Fruit fly (Drosophila melanogaster): ENCODE results near the gene bru1.

Gene bru1

dm6 chr2L:12163941-12164340 lies 10.9 kb upstream of the bru1 start, which contains the start of gene ZnT33D:
ZnT33D (plus strand) TSS chr2L:12164241.
- TF ChIP-seq tj (GFP tag; optimal IDR thresholded peaks at IDR 0.05) = no peak
- TF ChIP-seq cnc (optimal IDR thresholded peaks at IDR 0.05) = no peak
- no peak for TF ChIP-seq cic (GFP tag; optimal IDR thresholded peaks at IDR 0.05)
- TF ChIP-seq Crg-1 (GFP tag; optimal IDR thresholded peaks at IDR 0.05) = no peak
- no peak for TF ChIP-seq Mnt (GFP tag; optimal IDR thresholded peaks at IDR 0.05)
- no peak for TF ChIP-seq kay (GFP tag; ENCODE audit: borderline replicate concordance)
- no peak for TF ChIP-seq CG1620 (GFP tag; optimal IDR thresholded peaks at IDR 0.05)
- no peak for TF ChIP-seq CG5204 (GFP tag; optimal IDR thresholded peaks at IDR 0.05)
- TF ChIP-seq ovo (GFP tag; optimal IDR thresholded peaks at IDR 0.05) = no peak

- TF ChIP-seq CG7101 (tag; optimal IDR thresholded peaks at IDR 0.05) (no peak), Hr96 (GFP tag; optimal IDR thresholded peaks at IDR 0.05) (no peak), Mnt (GFP tag; optimal IDR thresholded peaks at IDR 0.05) (no peak), CG12768 (GFP tag; optimal IDR thresholded peaks at IDR 0.05) (no peak), tj (GFP tag; optimal IDR thresholded peaks at IDR 0.05) (no peak), CG5204 (GFP tag; optimal IDR thresholded peaks at IDR 0.05) (no peak), Crg-1 (GFP tag; optimal IDR thresholded peaks at IDR 0.05) (no peak), toe (GFP tag; optimal IDR thresholded peaks at IDR 0.05) (no peak), Clk (GFP tag; optimal IDR thresholded peaks at IDR 0.05) (no peak), cnc (optimal IDR thresholded peaks at IDR 0.05) (no peak), ovo (GFP tag; optimal IDR thresholded peaks at IDR 0.05) (no peak), kay (GFP tag; ENCODE audit: borderline replicate concordance) (no peak), cic (GFP tag; optimal IDR thresholded peaks at IDR 0.05) (no peak), CG11617 (GFP tag; optimal IDR thresholded peaks at IDR 0.05) (no peak), pad (GFP tag; optimal IDR thresholded peaks at IDR 0.05) (no peak), bab1 (GFP tag; optimal IDR thresholded peaks at IDR 0.05) (no peak), CG7045 (GFP tag; optimal IDR thresholded peaks at IDR 0.05) (no peak), CG33017 (tag; optimal IDR thresholded peaks at IDR 0.05) (no peak), CG1620 (GFP tag; optimal IDR thresholded peaks at IDR 0.05) (no peak)
Observed at dm6 chr2L:12170250-12170649, 4.6 kb upstream of the bru1 start, which contains the start of gene CG17217. CG17217 (plus strand) TSS chr2L:12170550.

dm6 chr2L:12172536-12173234 lies 2.1 kb upstream of the bru1 start, which contains the start of the genes CG6583 and crok:
CG6583 (minus strand) TSS chr2L:12172586.
crok (plus strand) TSS chr2L:12172981.
- no peak for TF ChIP-seq tj (GFP tag; optimal IDR thresholded peaks at IDR 0.05)
- TF ChIP-seq bab1 (GFP tag; optimal IDR thresholded peaks at IDR 0.05) = no peak
- TF ChIP-seq Hr96 (GFP tag; optimal IDR thresholded peaks at IDR 0.05) = no peak
- no peak for TF ChIP-seq kay (GFP tag; ENCODE audit: borderline replicate concordance)
- TF ChIP-seq cic (GFP tag; optimal IDR thresholded peaks at IDR 0.05) = no peak
- TF ChIP-seq cnc (optimal IDR thresholded peaks at IDR 0.05) = no peak
- TF ChIP-seq ovo (GFP tag; optimal IDR thresholded peaks at IDR 0.05) = no peak

dm6 chr2L:12177621-12178020 lies 2.8 kb downstream of the bru1 start, which contains the start of gene atilla:
atilla (minus strand) TSS chr2L:12177886.
- TF ChIP-seq cic (GFP tag; optimal IDR thresholded peaks at IDR 0.05) = no peak
- TF ChIP-seq CG11617 (GFP tag; optimal IDR thresholded peaks at IDR 0.05) = no peak
- TF ChIP-seq kay (GFP tag; ENCODE audit: borderline replicate concordance) = no peak
- TF ChIP-seq CG14711 (tag; optimal IDR thresholded peaks at IDR 0.05) = no peak
- no peak for TF ChIP-seq CG12768 (GFP tag; optimal IDR thresholded peaks at IDR 0.05)
- TF ChIP-seq Crg-1 (GFP tag; optimal IDR thresholded peaks at IDR 0.05) = no peak
- TF ChIP-seq Mnt (GFP tag; optimal IDR thresholded peaks at IDR 0.05) = no peak
- TF ChIP-seq CG1620 (GFP tag; optimal IDR thresholded peaks at IDR 0.05) = no peak
- no peak for TF ChIP-seq CG7045 (GFP tag; optimal IDR thresholded peaks at IDR 0.05)
- TF ChIP-seq bab1 (GFP tag; optimal IDR thresholded peaks at IDR 0.05) = no peak
- no peak for TF ChIP-seq tj (GFP tag; optimal IDR thresholded peaks at IDR 0.05)
- TF ChIP-seq toe (GFP tag; optimal IDR thresholded peaks at IDR 0.05) = no peak
- no peak for TF ChIP-seq CG5204 (GFP tag; optimal IDR thresholded peaks at IDR 0.05)
- no peak for TF ChIP-seq Clk (GFP tag; optimal IDR thresholded peaks at IDR 0.05)
- no peak for TF ChIP-seq CG7101 (tag; optimal IDR thresholded peaks at IDR 0.05)
- TF ChIP-seq cnc (optimal IDR thresholded peaks at IDR 0.05) = no peak
- TF ChIP-seq Hr96 (GFP tag; optimal IDR thresholded peaks at IDR 0.05) = no peak

- TF ChIP-seq tj (GFP tag; optimal IDR thresholded peaks at IDR 0.05) = no peak
- TF ChIP-seq cnc (optimal IDR thresholded peaks at IDR 0.05) = no peak
- TF ChIP-seq Mnt (GFP tag; optimal IDR thresholded peaks at IDR 0.05) = no peak
- no peak for TF ChIP-seq CG7045 (GFP tag; optimal IDR thresholded peaks at IDR 0.05)
- TF ChIP-seq cic (GFP tag; optimal IDR thresholded peaks at IDR 0.05) = no peak
- TF ChIP-seq Clk (GFP tag; optimal IDR thresholded peaks at IDR 0.05) = no peak
- no peak for TF ChIP-seq CG12768 (GFP tag; optimal IDR thresholded peaks at IDR 0.05)
- TF ChIP-seq CG7101 (tag; optimal IDR thresholded peaks at IDR 0.05) = no peak
- TF ChIP-seq Hr96 (GFP tag; optimal IDR thresholded peaks at IDR 0.05) = no peak
- no peak for TF ChIP-seq CG1620 (GFP tag; optimal IDR thresholded peaks at IDR 0.05)
- TF ChIP-seq pad (GFP tag; optimal IDR thresholded peaks at IDR 0.05) = no peak
- no peak for TF ChIP-seq bab1 (GFP tag; optimal IDR thresholded peaks at IDR 0.05)
- TF ChIP-seq CG5204 (GFP tag; optimal IDR thresholded peaks at IDR 0.05) = no peak
- no peak for TF ChIP-seq CG11617 (GFP tag; optimal IDR thresholded peaks at IDR 0.05)
- TF ChIP-seq CG33017 (tag; optimal IDR thresholded peaks at IDR 0.05) = no peak
- no peak for TF ChIP-seq ovo (GFP tag; optimal IDR thresholded peaks at IDR 0.05)
- no peak for TF ChIP-seq kay (GFP tag; ENCODE audit: borderline replicate concordance)
Observed at dm6 chr2L:12192978-12193377, 18.2 kb downstream of the bru1 start.

- TF ChIP-seq tj (GFP tag; optimal IDR thresholded peaks at IDR 0.05) (no peak), Mnt (GFP tag; optimal IDR thresholded peaks at IDR 0.05) (no peak), toe (GFP tag; optimal IDR thresholded peaks at IDR 0.05) (no peak), cnc (optimal IDR thresholded peaks at IDR 0.05) (no peak), CG7101 (tag; optimal IDR thresholded peaks at IDR 0.05) (no peak), CG1620 (GFP tag; optimal IDR thresholded peaks at IDR 0.05) (no peak), CG14711 (tag; optimal IDR thresholded peaks at IDR 0.05) (no peak), ovo (GFP tag; optimal IDR thresholded peaks at IDR 0.05) (no peak), kay (GFP tag; ENCODE audit: borderline replicate concordance) (no peak), cic (GFP tag; optimal IDR thresholded peaks at IDR 0.05) (no peak), CG11617 (GFP tag; optimal IDR thresholded peaks at IDR 0.05) (no peak), CG7045 (GFP tag; optimal IDR thresholded peaks at IDR 0.05) (no peak), Crg-1 (GFP tag; optimal IDR thresholded peaks at IDR 0.05) (no peak), CG12768 (GFP tag; optimal IDR thresholded peaks at IDR 0.05) (no peak), Clk (GFP tag; optimal IDR thresholded peaks at IDR 0.05) (no peak), CG5204 (GFP tag; optimal IDR thresholded peaks at IDR 0.05) (no peak), pad (GFP tag; optimal IDR thresholded peaks at IDR 0.05) (no peak), bab1 (GFP tag; optimal IDR thresholded peaks at IDR 0.05) (no peak), CG33017 (tag; optimal IDR thresholded peaks at IDR 0.05) (no peak)
Observed at dm6 chr2L:12194858-12195257, 20.1 kb downstream of the bru1 start.
